Worm (Caenorhabditis elegans) whole organism, L3 larva: Measurements from ENCODE around the gene K09D9.9.

Source experiments
- ZK546.5 ChIP-seq: sonication (generic microtip); optimal IDR thresholded peaks from 2 replicates; lab custom pipeline; 2017; ENCODE audit warnings: missing biosample characterization, missing genetic modification characterization
- ceh-82 ChIP-seq: fragments of 150-350 bp; optimal IDR thresholded peaks from 2 replicates; lab custom pipeline; 2014; ENCODE audit warnings: missing biosample characterization, missing genetic modification characterization
- egl-27 ChIP-seq: sonication (generic microtip); optimal IDR thresholded peaks from 4 replicates; lab custom pipeline; 2017; ENCODE audit warnings: missing biosample characterization, missing genetic modification reagents, missing genetic modification characterization
- jun-1 ChIP-seq: fragments of 150-350 bp; optimal IDR thresholded peaks from 2 replicates; lab custom pipeline; 2014; ENCODE audit warnings: missing biosample characterization, missing genetic modification reagents, missing genetic modification characterization
- nhr-23 ChIP-seq: fragments of 150-350 bp; optimal IDR thresholded peaks from 2 replicates; lab custom pipeline; 2014; ENCODE audit warnings: missing biosample characterization, missing genetic modification reagents, missing genetic modification characterization
- nhr-237 ChIP-seq: fragments of 150-350 bp; optimal IDR thresholded peaks from 2 replicates; lab custom pipeline; 2014; ENCODE audit warnings: missing biosample characterization, missing genetic modification characterization
- nhr-28 ChIP-seq: fragments of 150-350 bp; optimal IDR thresholded peaks from 2 replicates; lab custom pipeline; 2014; ENCODE audit warnings: missing biosample characterization, missing genetic modification characterization
- pqm-1 ChIP-seq: fragments of 150-350 bp; optimal IDR thresholded peaks from 2 replicates; lab custom pipeline; 2017; ENCODE audit warnings: missing biosample characterization, missing genetic modification characterization, inconsistent platforms
- tbx-2 ChIP-seq: sonication (generic microtip); optimal IDR thresholded peaks from 2 replicates; lab custom pipeline; 2016; ENCODE audit warnings: mild to moderate bottlenecking, missing genetic modification characterization, missing compliant biosample characterization
- unc-39 ChIP-seq: sonication (generic microtip); optimal IDR thresholded peaks from 4 replicates; lab custom pipeline; 2017; ENCODE audit warnings: missing biosample characterization, missing genetic modification characterization
- unc-62 ChIP-seq: fragments of 150-350 bp; sonication (generic microtip); optimal IDR thresholded peaks from 4 replicates; lab custom pipeline; 2014; ENCODE audit warnings: missing biosample characterization, missing genetic modification reagents, missing genetic modification characterization
- zag-1 ChIP-seq: fragments of 150-350 bp; optimal IDR thresholded peaks from 2 replicates; lab custom pipeline; 2014; ENCODE audit warnings: missing biosample characterization, missing genetic modification characterization

ce11 chrV:4035811-4036210 is 41.9 kb upstream of the K09D9.9 start, which contains the start of gene C49G7.13:
- TF ChIP-seq nhr-23 (tag; lab: Kevin White, UChicago) (no peak), nhr-28 (tag; lab: Kevin White, UChicago) (no peak), pqm-1 (tag; lab: Kevin White, UChicago) (no peak), unc-62 (GFP tag; lab: Kevin White, UChicago) (no peak), unc-39 (tag; lab: Kevin White, UChicago) (no peak), nhr-237 (tag; lab: Kevin White, UChicago) (no peak), jun-1 (no peak), ceh-82 (no peak), zag-1 (tag; lab: Kevin White, UChicago) (no peak), tbx-2 (tag; lab: Kevin White, UChicago) (no peak), ZK546.5 (tag; lab: Kevin White, UChicago) (no peak), egl-27 (no peak)
